Worm (Caenorhabditis elegans): ENCODE measurements around the gene rheb-1.

Gene rheb-1

ce11 chrIII:9434999-9435398 is 20.8 kb downstream of the rheb-1 start (continued):
- TF ChIP-seq die-1 (tag; optimal IDR thresholded peaks at IDR 0.05) (no peak), mcd-1 (GFP tag; IDR thresholded peaks at IDR 0.05) (no peak), madf-3 (GFP tag; IDR thresholded peaks at IDR 0.05) (no peak), him-1 (tag; optimal IDR thresholded peaks at IDR 0.05) (peak; percentile 77), rpc-1 (optimal IDR thresholded peaks at IDR 0.05) (no peak), rpc-1 (tag; optimal IDR thresholded peaks at IDR 0.05) (no peak), hmg-20 (GFP tag; IDR thresholded peaks at IDR 0.05) (no peak), D2030.7 (GFP tag; IDR thresholded peaks at IDR 0.05) (0 out of 2 replicates have a peak, but pooled peaks have one; percentile 16), dpff-1 (tag; optimal IDR thresholded peaks at IDR 0.05) (no peak), akir-1 (GFP tag; optimal IDR thresholded peaks at IDR 0.05) (no peak), efl-1 (GFP tag; optimal IDR thresholded peaks at IDR 0.05) (no peak), nfyb-1 (GFP tag; IDR thresholded peaks at IDR 0.05) (no peak), let-607 (tag; optimal IDR thresholded peaks at IDR 0.05) (no peak), mel-28 (tag; optimal IDR thresholded peaks at IDR 0.05; ENCODE audit: borderline replicate concordance) (no peak), unc-130 (GFP tag; optimal IDR thresholded peaks at IDR 0.05) (peak; percentile 19), cebp-2 (GFP tag; IDR thresholded peaks at IDR 0.05) (no peak), tbp1 (GFP tag; optimal IDR thresholded peaks at IDR 0.05) (no peak), F55B11.4 (tag; optimal IDR thresholded peaks at IDR 0.05; ENCODE audit: borderline replicate concordance, insufficient read depth) (no peak), F37B4.10 (GFP tag; IDR thresholded peaks at IDR 0.05) (no peak), ceh-100 (GFP tag; IDR thresholded peaks at IDR 0.05) (no peak), ceh-91 (GFP tag; IDR thresholded peaks at IDR 0.05) (no peak), egrh-3 (GFP tag; IDR thresholded peaks at IDR 0.05) (no peak), madf-6 (GFP tag; IDR thresholded peaks at IDR 0.05) (peak; percentile 63; the same call in 1 of the 2 replicates), dox-1 (GFP tag; IDR thresholded peaks at IDR 0.05) (no peak), unc-62 (GFP tag; optimal IDR thresholded peaks at IDR 0.05) (no peak), dpl-1 (GFP tag; optimal IDR thresholded peaks at IDR 0.05) (no peak), ekl-4 (GFP tag; IDR thresholded peaks at IDR 0.05) (no peak), nhr-27 (tag; optimal IDR thresholded peaks at IDR 0.05) (no peak), ztf-3 (GFP tag; optimal IDR thresholded peaks at IDR 0.05) (no peak), pbrm-1 (GFP tag; IDR thresholded peaks at IDR 0.05) (no peak)

ce11 chrIII:9433576-9434107 is 22.2 kb downstream of the rheb-1 start, which contains the start of gene cpar-1:
Gene cpar-1 (plus strand): TSS chrIII:9434057.
- TF ChIP-seq chd-7 (tag; optimal IDR thresholded peaks at IDR 0.05): no peak
- TF ChIP-seq him-1 (tag; optimal IDR thresholded peaks at IDR 0.05): peak; percentile 85
- peak; percentile 61 for TF ChIP-seq ceh-91 (GFP tag; IDR thresholded peaks at IDR 0.05)
- TF ChIP-seq madf-8 (GFP tag; conservative IDR thresholded peaks at IDR 0.05): peak; percentile 99
- TF ChIP-seq hrde-1 (tag; optimal IDR thresholded peaks at IDR 0.05; ENCODE audit: borderline replicate concordance): no peak
- no peak for TF ChIP-seq mes-4 (tag; optimal IDR thresholded peaks at IDR 0.05)
- TF ChIP-seq lir-1 (GFP tag; conservative IDR thresholded peaks at IDR 0.05): no peak
- no peak for TF ChIP-seq hlh-12 (tag; optimal IDR thresholded peaks at IDR 0.05)
- peak; percentile 80 for TF ChIP-seq lsl-1 (GFP tag; optimal IDR thresholded peaks at IDR 0.05)
- no peak for TF ChIP-seq nhr-80 (tag; optimal IDR thresholded peaks at IDR 0.05)
- no peak for TF ChIP-seq athp-1 (tag; optimal IDR thresholded peaks at IDR 0.05)
- peak; percentile 39 for TF ChIP-seq snpc-1.1 (tag; optimal IDR thresholded peaks at IDR 0.05; ENCODE audit: insufficient read depth)
- TF ChIP-seq snpc-1.3 (tag; optimal IDR thresholded peaks at IDR 0.05; ENCODE audit: insufficient read depth): no peak
- peak; percentile 78 for TF ChIP-seq efl-1 (GFP tag; optimal IDR thresholded peaks at IDR 0.05)
- no peak for TF ChIP-seq nhr-120 (GFP tag; IDR thresholded peaks at IDR 0.05)
- TF ChIP-seq nfya-1 (tag; optimal IDR thresholded peaks at IDR 0.05; ENCODE audit: borderline replicate concordance, insufficient read depth): no peak
- TF ChIP-seq hsf-1 (GFP tag; IDR thresholded peaks at IDR 0.05): peak; percentile 94
- TF ChIP-seq egl-44 (GFP tag; IDR thresholded peaks at IDR 0.05): no peak
- no peak for TF ChIP-seq ceh-27 (GFP tag; optimal IDR thresholded peaks at IDR 0.05)
- TF ChIP-seq zfh-2 (GFP tag; conservative IDR thresholded peaks at IDR 0.05): no peak
- no peak for TF ChIP-seq egrh-3 (GFP tag; IDR thresholded peaks at IDR 0.05)
- TF ChIP-seq ceh-79 (tag; optimal IDR thresholded peaks at IDR 0.05): no peak
- TF ChIP-seq lag-1 (GFP tag; IDR thresholded peaks at IDR 0.05): no peak
- TF ChIP-seq madf-6 (GFP tag; IDR thresholded peaks at IDR 0.05): peak; percentile 99
